Worm (Caenorhabditis elegans) whole organism, early embryonic: ENCODE results near the gene srg-68.

ENCODE experiments used
- B0310.2 ChIP-seq: sonication (generic microtip); optimal IDR thresholded peaks from 2 replicates; lab custom pipeline; 2016; ENCODE audit warnings: mild to moderate bottlenecking, missing genetic modification characterization, missing compliant biosample characterization
- F13C5.2 ChIP-seq: sonication (generic microtip); optimal IDR thresholded peaks from 2 replicates; lab custom pipeline; 2017; ENCODE audit warnings: mild to moderate bottlenecking, missing genetic modification characterization, inconsistent platforms, missing compliant biosample characterization
- aly-1 ChIP-seq: sonication (generic microtip); optimal IDR thresholded peaks from 2 replicates; lab custom pipeline; 2016; ENCODE audit warnings: missing genetic modification characterization, missing compliant biosample characterization
- ama-1 ChIP-seq: fragments of 150-350 bp; optimal IDR thresholded peaks from 2 replicates; lab custom pipeline; 2014
- ceh-13 ChIP-seq: fragments of 200-800 bp; sonication (Bioruptor generic); optimal IDR thresholded peaks from 2 replicates; lab custom pipeline; 2018; ENCODE audit warnings: mild to moderate bottlenecking, missing genetic modification characterization, missing compliant biosample characterization
- ceh-36 ChIP-seq: sonication (generic microtip); optimal IDR thresholded peaks from 2 replicates; lab custom pipeline; 2016; ENCODE audit warnings: missing genetic modification characterization, inconsistent platforms, missing compliant biosample characterization
- ets-7 ChIP-seq: sonication (generic microtip); optimal IDR thresholded peaks from 2 replicates; lab custom pipeline; 2016; ENCODE audit warnings: missing genotype, missing genetic modification characterization, missing compliant biosample characterization
- flt-1 ChIP-seq: fragments of 200-800 bp; sonication (Bioruptor generic); IDR thresholded peaks from 2 replicates; pipeline ENCODE4 v1.3.6; 2022; ENCODE audit warnings: missing genetic modification characterization, missing compliant biosample characterization
- hmbx-1 ChIP-seq: sonication (generic microtip); optimal IDR thresholded peaks from 2 replicates; lab custom pipeline; 2016; ENCODE audit warnings: mild to moderate bottlenecking, missing genetic modification characterization, missing compliant biosample characterization
- hmg-4 ChIP-seq: fragments of 200-800 bp; sonication (Bioruptor generic); optimal IDR thresholded peaks from 2 replicates; lab custom pipeline; 2018; ENCODE audit warnings: mild to moderate bottlenecking, missing genetic modification characterization, missing compliant biosample characterization
- hnd-1 ChIP-seq: sonication (generic microtip); optimal IDR thresholded peaks from 2 replicates; lab custom pipeline; 2016; ENCODE audit warnings: missing genetic modification characterization, missing compliant biosample characterization
- pes-1 ChIP-seq: fragments of 200-800 bp; sonication (Bioruptor generic); IDR thresholded peaks from 2 replicates; pipeline ENCODE4 v1.3.6; 2022; ENCODE audit warnings: missing genetic modification reagents, missing genetic modification characterization, missing compliant biosample characterization
- scrt-1 ChIP-seq: fragments of 200-800 bp; sonication (Bioruptor generic); IDR thresholded peaks from 2 replicates; pipeline ENCODE4 v1.3.6; 2022; ENCODE audit warnings: missing genetic modification characterization, missing compliant biosample characterization
- sea-1 ChIP-seq: fragments of 200-800 bp; sonication (Bioruptor generic); conservative IDR thresholded peaks from 2 replicates; pipeline ENCODE4 v1.3.6; 2022; ENCODE audit warnings: missing genetic modification characterization, missing compliant biosample characterization
- tbx-11 ChIP-seq: fragments of 200-800 bp; sonication (Bioruptor generic); IDR thresholded peaks from 2 replicates; pipeline ENCODE4 v1.3.6; 2022; ENCODE audit warnings: missing genetic modification characterization, missing compliant biosample characterization
- tbx-37 ChIP-seq: fragments of 200-800 bp; sonication (Bioruptor generic); conservative IDR thresholded peaks from 2 replicates; pipeline ENCODE4 v1.3.6; 2022; ENCODE audit warnings: missing genetic modification reagents, missing genetic modification characterization, missing compliant biosample characterization
- tra-4 ChIP-seq: sonication (generic microtip); optimal IDR thresholded peaks from 2 replicates; lab custom pipeline; 2017; ENCODE audit warnings: missing genetic modification characterization, missing compliant biosample characterization

Gene srg-68

ce11 chrV:5504295-5504694, 39.1 kb upstream of the srg-68 start:
- TF ChIP-seq scrt-1 (GFP tag; lab: Robert Waterston, UW) (no peak), F13C5.2 (tag; lab: Kevin White, UChicago) (no peak), tbx-37 (GFP tag; lab: Robert Waterston, UW) (no peak), tbx-11 (no peak), sea-1 (GFP tag; lab: Robert Waterston, UW) (no peak), ets-7 (no peak), ama-1 (lab: Kevin White, UChicago) (no peak), ceh-13 (GFP tag; lab: Kevin White, UChicago) (no peak)

ce11 chrV:5502701-5503100, 37.5 kb upstream of the srg-68 start:
- TF ChIP-seq tra-4 (tag; lab: Kevin White, UChicago) (no peak), F13C5.2 (tag; lab: Kevin White, UChicago) (no peak), hnd-1 (tag; lab: Kevin White, UChicago) (no peak), sea-1 (GFP tag; lab: Robert Waterston, UW) (no peak), tbx-11 (no peak), ceh-36 (tag; lab: Kevin White, UChicago) (no peak), hmbx-1 (tag; lab: Kevin White, UChicago) (no peak), hmg-4 (GFP tag; lab: Kevin White, UChicago) (no peak)

- TF ChIP-seq tra-4 (tag; lab: Kevin White, UChicago) (no peak), B0310.2 (tag; lab: Kevin White, UChicago) (no peak), F13C5.2 (tag; lab: Kevin White, UChicago) (no peak), hmg-4 (GFP tag; lab: Kevin White, UChicago) (no peak), ama-1 (lab: Kevin White, UChicago) (no peak), sea-1 (GFP tag; lab: Robert Waterston, UW) (no peak), flt-1 (GFP tag; lab: Robert Waterston, UW) (no peak), pes-1 (GFP tag; lab: Robert Waterston, UW) (no peak), aly-1 (tag; lab: Kevin White, UChicago) (no peak), scrt-1 (GFP tag; lab: Robert Waterston, UW) (no peak), ceh-13 (GFP tag; lab: Kevin White, UChicago) (no peak), hnd-1 (tag; lab: Kevin White, UChicago) (no peak)
These were observed 34.2 kb upstream of the srg-68 start for ce11 chrV:5499475-5499874.

- TF ChIP-seq hmbx-1 (tag; lab: Kevin White, UChicago) (no peak), hmg-4 (GFP tag; lab: Kevin White, UChicago) (no peak), sea-1 (GFP tag; lab: Robert Waterston, UW) (no peak), ama-1 (lab: Kevin White, UChicago) (no peak), flt-1 (GFP tag; lab: Robert Waterston, UW) (no peak), aly-1 (tag; lab: Kevin White, UChicago) (no peak), ets-7 (no peak), tbx-37 (GFP tag; lab: Robert Waterston, UW) (no peak), ceh-13 (GFP tag; lab: Kevin White, UChicago) (no peak), tbx-11 (no peak), ceh-36 (tag; lab: Kevin White, UChicago) (no peak), scrt-1 (GFP tag; lab: Robert Waterston, UW) (no peak), pes-1 (GFP tag; lab: Robert Waterston, UW) (no peak), B0310.2 (tag; lab: Kevin White, UChicago) (no peak), tra-4 (tag; lab: Kevin White, UChicago) (no peak), hnd-1 (tag; lab: Kevin White, UChicago) (no peak), F13C5.2 (tag; lab: Kevin White, UChicago) (no peak)
These were observed 28.2 kb upstream of the srg-68 start, which contains the start of gene T05C3.2 for ce11 chrV:5493447-5493846. TSS of gene T05C3.2 (plus strand) at chrV:5493747.

ce11 chrV:5490205-5490604, 25.0 kb upstream of the srg-68 start, which contains the start of gene T05C3.6:
TSS of gene T05C3.6 (plus strand) at chrV:5490445.
- no peak for TF ChIP-seq ets-7
- no peak for TF ChIP-seq hmg-4 (GFP tag; lab: Kevin White, UChicago)
- no peak for TF ChIP-seq tbx-37 (GFP tag; lab: Robert Waterston, UW)
- TF ChIP-seq scrt-1 (GFP tag; lab: Robert Waterston, UW): no peak
- TF ChIP-seq sea-1 (GFP tag; lab: Robert Waterston, UW): no peak
- no peak for TF ChIP-seq ceh-36 (tag; lab: Kevin White, UChicago)
- TF ChIP-seq hmbx-1 (tag; lab: Kevin White, UChicago): no peak
- TF ChIP-seq F13C5.2 (tag; lab: Kevin White, UChicago): no peak
- no peak for TF ChIP-seq pes-1 (GFP tag; lab: Robert Waterston, UW)
- no peak for TF ChIP-seq B0310.2 (tag; lab: Kevin White, UChicago)
- TF ChIP-seq ama-1 (lab: Kevin White, UChicago): no peak
- TF ChIP-seq ceh-13 (GFP tag; lab: Kevin White, UChicago): no peak
- no peak for TF ChIP-seq hnd-1 (tag; lab: Kevin White, UChicago)
- no peak for TF ChIP-seq tra-4 (tag; lab: Kevin White, UChicago)

ce11 chrV:5488766-5489165, 23.5 kb upstream of the srg-68 start, which contains the start of gene grl-18:
TSS of gene grl-18 (minus strand) at chrV:5488866.
- TF ChIP-seq tra-4 (tag; lab: Kevin White, UChicago) (no peak), pes-1 (GFP tag; lab: Robert Waterston, UW) (no peak), ets-7 (no peak), B0310.2 (tag; lab: Kevin White, UChicago) (no peak), aly-1 (tag; lab: Kevin White, UChicago) (no peak), ceh-36 (tag; lab: Kevin White, UChicago) (no peak), ama-1 (lab: Kevin White, UChicago) (no peak), tbx-11 (no peak), hnd-1 (tag; lab: Kevin White, UChicago) (no peak), hmbx-1 (tag; lab: Kevin White, UChicago) (no peak), F13C5.2 (tag; lab: Kevin White, UChicago) (no peak), hmg-4 (GFP tag; lab: Kevin White, UChicago) (no peak), flt-1 (GFP tag; lab: Robert Waterston, UW) (no peak), scrt-1 (GFP tag; lab: Robert Waterston, UW) (no peak), ceh-13 (GFP tag; lab: Kevin White, UChicago) (no peak), tbx-37 (GFP tag; lab: Robert Waterston, UW) (no peak), sea-1 (GFP tag; lab: Robert Waterston, UW) (no peak)
